Worm (Caenorhabditis elegans) whole organism, L3 larva: ENCODE results near the gene ipp-5.

ENCODE experiments used
- ceh-82 ChIP-seq: fragments of 150-350 bp; optimal IDR thresholded peaks from 2 replicates; lab custom pipeline; 2014; ENCODE audit warnings: missing biosample characterization, missing genetic modification characterization
- egl-27 ChIP-seq: sonication (generic microtip); optimal IDR thresholded peaks from 4 replicates; lab custom pipeline; 2017; ENCODE audit warnings: missing biosample characterization, missing genetic modification reagents, missing genetic modification characterization
- lin-15B ChIP-seq: fragments of 150-350 bp; optimal IDR thresholded peaks from 2 replicates; lab custom pipeline; 2014; ENCODE audit warnings: missing biosample characterization, missing genetic modification characterization
- lin-39 ChIP-seq: fragments of 150-350 bp; optimal IDR thresholded peaks from 2 replicates; lab custom pipeline; 2018; ENCODE audit warnings: missing biosample characterization, missing genetic modification reagents, missing genetic modification characterization
- mdl-1 ChIP-seq: fragments of 150-350 bp; optimal IDR thresholded peaks from 2 replicates; lab custom pipeline; 2014; ENCODE audit warnings: missing biosample characterization, missing genetic modification characterization
- nhr-12 ChIP-seq: fragments of 150-350 bp; optimal IDR thresholded peaks from 2 replicates; lab custom pipeline; 2014; ENCODE audit warnings: missing biosample characterization, missing genetic modification characterization
- nhr-237 ChIP-seq: fragments of 150-350 bp; optimal IDR thresholded peaks from 2 replicates; lab custom pipeline; 2014; ENCODE audit warnings: missing biosample characterization, missing genetic modification characterization
- nhr-25 ChIP-seq: sonication (generic microtip); optimal IDR thresholded peaks from 2 replicates; lab custom pipeline; 2017; ENCODE audit warnings: missing biosample characterization, missing genetic modification characterization
- pha-4 ChIP-seq: fragments of 150-350 bp; optimal IDR thresholded peaks from 2 replicates; lab custom pipeline; 2014; ENCODE audit warnings: missing biosample characterization, missing genetic modification reagents, missing genetic modification characterization
- snpc-4 ChIP-seq: fragments of 150-350 bp; optimal IDR thresholded peaks from 2 replicates; lab custom pipeline; 2014; ENCODE audit warnings: missing biosample characterization, missing genetic modification characterization
- tbx-2 ChIP-seq: sonication (generic microtip); optimal IDR thresholded peaks from 2 replicates; lab custom pipeline; 2016; ENCODE audit warnings: mild to moderate bottlenecking, missing genetic modification characterization, missing compliant biosample characterization
- unc-62 ChIP-seq: fragments of 150-350 bp; sonication (generic microtip); optimal IDR thresholded peaks from 4 replicates; lab custom pipeline; 2014; ENCODE audit warnings: missing biosample characterization, missing genetic modification reagents, missing genetic modification characterization
- ztf-4 ChIP-seq: fragments of 150-350 bp; optimal IDR thresholded peaks from 2 replicates; lab custom pipeline; 2014; ENCODE audit warnings: missing biosample characterization, missing genetic modification characterization

- no peak for TF ChIP-seq nhr-12 (tag; lab: Kevin White, UChicago)
- TF ChIP-seq egl-27 (tag; lab: Kevin White, UChicago) = no peak
- no peak for TF ChIP-seq snpc-4 (tag; lab: Kevin White, UChicago)
- TF ChIP-seq unc-62 (GFP tag; lab: Kevin White, UChicago) = no peak
- TF ChIP-seq nhr-25 (tag; lab: Kevin White, UChicago) = no peak
- no peak for TF ChIP-seq ztf-4 (tag; lab: Kevin White, UChicago)
- TF ChIP-seq lin-15B (tag; lab: Kevin White, UChicago) = no peak
- no peak for TF ChIP-seq nhr-237 (tag; lab: Kevin White, UChicago)
- TF ChIP-seq lin-39 (tag; lab: Kevin White, UChicago) = no peak
- no peak for TF ChIP-seq tbx-2 (tag; lab: Kevin White, UChicago)
- no peak for TF ChIP-seq ceh-82 (tag; lab: Kevin White, UChicago)
- TF ChIP-seq mdl-1 = no peak
- no peak for TF ChIP-seq pha-4 (tag; lab: Kevin White, UChicago)
Measured at ce11 chrX:6010573-6010972, 20.7 kb upstream of the ipp-5 start, which contains the start of gene C09B8.3.
